Worm (Caenorhabditis elegans) whole organism, L3 larva: Measurements from ENCODE around the gene F49E11.7.

Experiments used
- R02D3.7 ChIP-seq: fragments of 150-350 bp; optimal IDR thresholded peaks from 2 replicates; lab custom pipeline; 2014; ENCODE audit warnings: missing biosample characterization, missing genetic modification characterization
- aly-2 ChIP-seq: fragments of 150-350 bp; optimal IDR thresholded peaks from 2 replicates; lab custom pipeline; 2014; ENCODE audit warnings: missing biosample characterization, missing genetic modification characterization
- ama-1 ChIP-seq: fragments of 150-350 bp; optimal IDR thresholded peaks from 2 replicates; lab custom pipeline; 2018
- ceh-16 ChIP-seq: sonication (generic microtip); optimal IDR thresholded peaks from 2 replicates; lab custom pipeline; 2017; ENCODE audit warnings: missing biosample characterization, missing genetic modification characterization
- ceh-82 ChIP-seq: fragments of 150-350 bp; optimal IDR thresholded peaks from 2 replicates; lab custom pipeline; 2014; ENCODE audit warnings: missing biosample characterization, missing genetic modification characterization
- ceh-9 ChIP-seq: sonication (generic microtip); optimal IDR thresholded peaks from 2 replicates; lab custom pipeline; 2018; ENCODE audit warnings: missing biosample characterization, missing genetic modification characterization
- daf-12 ChIP-seq: fragments of 150-350 bp; optimal IDR thresholded peaks from 2 replicates; lab custom pipeline; 2014; ENCODE audit warnings: missing biosample characterization, missing genetic modification reagents, missing genetic modification characterization
- egl-27 ChIP-seq: sonication (generic microtip); optimal IDR thresholded peaks from 4 replicates; lab custom pipeline; 2017; ENCODE audit warnings: missing biosample characterization, missing genetic modification reagents, missing genetic modification characterization
- egl-5 ChIP-seq: fragments of 150-350 bp; optimal IDR thresholded peaks from 2 replicates; lab custom pipeline; 2017; ENCODE audit warnings: missing biosample characterization, missing genetic modification reagents, missing genetic modification characterization, inconsistent platforms
- elt-1 ChIP-seq: fragments of 150-350 bp; optimal IDR thresholded peaks from 2 replicates; lab custom pipeline; 2014; ENCODE audit warnings: missing biosample characterization, missing genetic modification characterization
- elt-2 ChIP-seq: sonication (generic microtip); optimal IDR thresholded peaks from 2 replicates; lab custom pipeline; 2016; ENCODE audit warnings: missing genetic modification reagents, mild to moderate bottlenecking, missing genetic modification characterization, missing compliant biosample characterization
- eor-1 ChIP-seq, 2 experiments: fragments of 150-350 bp; optimal IDR thresholded peaks; 2 replicates each; lab custom pipeline; 2014 to 2018; ENCODE audit warnings: missing biosample characterization in 2 of 2, missing genetic modification characterization in 2 of 2
- fkh-10 ChIP-seq: sonication (generic microtip); optimal IDR thresholded peaks from 2 replicates; lab custom pipeline; 2017; ENCODE audit warnings: missing biosample characterization, missing genetic modification reagents, missing genetic modification characterization
- fkh-2 ChIP-seq: fragments of 150-350 bp; optimal IDR thresholded peaks from 2 replicates; lab custom pipeline; 2014; ENCODE audit warnings: missing biosample characterization, missing genetic modification reagents, missing genetic modification characterization
- fos-1 ChIP-seq: fragments of 150-350 bp; optimal IDR thresholded peaks from 2 replicates; lab custom pipeline; 2014; ENCODE audit warnings: missing biosample characterization, missing genetic modification characterization
- hmg-11 ChIP-seq: sonication (generic microtip); optimal IDR thresholded peaks from 2 replicates; lab custom pipeline; 2016; ENCODE audit warnings: missing genetic modification characterization, missing compliant biosample characterization
- jun-1 ChIP-seq: fragments of 150-350 bp; optimal IDR thresholded peaks from 2 replicates; lab custom pipeline; 2014; ENCODE audit warnings: missing biosample characterization, missing genetic modification reagents, missing genetic modification characterization
- lin-39 ChIP-seq: fragments of 150-350 bp; optimal IDR thresholded peaks from 2 replicates; lab custom pipeline; 2018; ENCODE audit warnings: missing biosample characterization, missing genetic modification reagents, missing genetic modification characterization
- lsy-12 ChIP-seq: sonication (generic microtip); optimal IDR thresholded peaks from 2 replicates; lab custom pipeline; 2016; ENCODE audit warnings: mild to moderate bottlenecking, missing genetic modification characterization, missing compliant biosample characterization
- mml-1 ChIP-seq: fragments of 150-350 bp; sonication (generic microtip); optimal IDR thresholded peaks from 3 replicates; lab custom pipeline; 2014; ENCODE audit warnings: missing biosample characterization, missing genetic modification characterization
- nfya-1 ChIP-seq: sonication (generic microtip); optimal IDR thresholded peaks from 2 replicates; lab custom pipeline; 2017; ENCODE audit warnings: missing genetic modification characterization, mild to moderate bottlenecking, missing compliant biosample characterization, antibody characterized with exemption, moderate library complexity; ENCODE audit not compliant: insufficient read depth
- nhr-11 ChIP-seq: fragments of 150-350 bp; optimal IDR thresholded peaks from 2 replicates; lab custom pipeline; 2014; ENCODE audit warnings: missing biosample characterization, missing genetic modification characterization
- nhr-25 ChIP-seq: sonication (generic microtip); optimal IDR thresholded peaks from 2 replicates; lab custom pipeline; 2017; ENCODE audit warnings: missing biosample characterization, missing genetic modification characterization
- nhr-76 ChIP-seq: fragments of 150-350 bp; sonication (generic microtip); optimal IDR thresholded peaks from 5 replicates; lab custom pipeline; 2014; ENCODE audit warnings: missing biosample characterization, missing genetic modification characterization
- nhr-77 ChIP-seq: fragments of 150-350 bp; optimal IDR thresholded peaks from 2 replicates; lab custom pipeline; 2014; ENCODE audit warnings: missing biosample characterization, missing genetic modification characterization
- pqm-1 ChIP-seq: fragments of 150-350 bp; optimal IDR thresholded peaks from 2 replicates; lab custom pipeline; 2017; ENCODE audit warnings: missing biosample characterization, missing genetic modification characterization, inconsistent platforms
- snpc-4 ChIP-seq: fragments of 150-350 bp; optimal IDR thresholded peaks from 2 replicates; lab custom pipeline; 2014; ENCODE audit warnings: missing biosample characterization, missing genetic modification characterization
- unc-39 ChIP-seq: sonication (generic microtip); optimal IDR thresholded peaks from 4 replicates; lab custom pipeline; 2017; ENCODE audit warnings: missing biosample characterization, missing genetic modification characterization
- unc-62 ChIP-seq: fragments of 150-350 bp; sonication (generic microtip); optimal IDR thresholded peaks from 4 replicates; lab custom pipeline; 2014; ENCODE audit warnings: missing biosample characterization, missing genetic modification reagents, missing genetic modification characterization

The F49E11.7 gene

DNA sequence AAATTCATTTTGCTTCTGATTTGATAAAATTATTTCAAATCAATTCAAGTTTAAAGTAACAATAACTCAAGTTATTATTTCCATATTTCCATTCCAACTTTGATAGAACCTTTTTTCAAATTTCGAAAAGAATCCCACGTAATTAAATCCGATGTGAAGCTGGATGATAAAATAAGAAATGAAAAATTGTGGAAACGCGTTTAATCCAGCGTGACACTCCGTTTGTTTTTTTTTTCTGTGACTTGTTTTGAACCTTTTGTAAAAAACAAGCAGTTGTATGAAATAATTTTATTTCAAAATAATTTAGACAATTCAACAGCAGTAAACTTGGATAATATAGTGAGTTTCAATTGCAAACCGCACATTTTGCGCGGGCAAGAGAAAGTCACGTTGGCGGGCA, at the start of gene F49E11.7:
TSS of gene F49E11.7 (plus strand) at position 301 of the 400 bp plus-strand sequence.
- TF ChIP-seq ceh-16 (tag; lab: Kevin White, UChicago) (no peak), egl-27 (no peak), ama-1 (lab: Kevin White, UChicago) (no peak), snpc-4 (no peak), ceh-82 (tag; lab: Kevin White, UChicago) (no peak), nhr-11 (no peak), nhr-76 (no peak), eor-1 (tag; optimal IDR thresholded peaks at IDR 0.05; lab: Kevin White, UChicago) (no peak), nhr-77 (tag; lab: Kevin White, UChicago) (no peak), daf-12 (tag; lab: Kevin White, UChicago) (no peak)

ce11 chrIV:13008405-13009208, 44.1 kb upstream of the F49E11.7 start, which contains the start of gene mbk-2:
mbk-2 (plus strand) TSS chrIV:13009158.
- TF ChIP-seq unc-39 (tag; lab: Kevin White, UChicago), result no peak
- no peak for TF ChIP-seq R02D3.7 (tag; lab: Kevin White, UChicago)
- TF ChIP-seq ceh-9, result no peak
- TF ChIP-seq elt-2 (tag; lab: Kevin White, UChicago), result peak; percentile 77
- peak; percentile 66 for TF ChIP-seq pqm-1 (tag; lab: Kevin White, UChicago)
- no peak for TF ChIP-seq unc-62 (GFP tag; lab: Kevin White, UChicago)
- TF ChIP-seq nhr-77 (tag; lab: Kevin White, UChicago), result no peak

ce11 chrIV:13009507-13009906, 43.2 kb upstream of the F49E11.7 start:
- TF ChIP-seq fos-1 (tag; lab: Kevin White, UChicago), result no peak
- TF ChIP-seq, all 47 proteins: peak for 0

ce11 chrIV:13013231-13013630, 39.4 kb upstream of the F49E11.7 start:
- TF ChIP-seq elt-1 (tag; lab: Kevin White, UChicago) (peak; percentile 52), egl-5 (peak; percentile 62), nhr-25 (tag; lab: Kevin White, UChicago) (peak; percentile 59), fkh-2 (tag; lab: Kevin White, UChicago) (no peak)
- TF ChIP-seq, all 47 proteins: peak for 3

DNA sequence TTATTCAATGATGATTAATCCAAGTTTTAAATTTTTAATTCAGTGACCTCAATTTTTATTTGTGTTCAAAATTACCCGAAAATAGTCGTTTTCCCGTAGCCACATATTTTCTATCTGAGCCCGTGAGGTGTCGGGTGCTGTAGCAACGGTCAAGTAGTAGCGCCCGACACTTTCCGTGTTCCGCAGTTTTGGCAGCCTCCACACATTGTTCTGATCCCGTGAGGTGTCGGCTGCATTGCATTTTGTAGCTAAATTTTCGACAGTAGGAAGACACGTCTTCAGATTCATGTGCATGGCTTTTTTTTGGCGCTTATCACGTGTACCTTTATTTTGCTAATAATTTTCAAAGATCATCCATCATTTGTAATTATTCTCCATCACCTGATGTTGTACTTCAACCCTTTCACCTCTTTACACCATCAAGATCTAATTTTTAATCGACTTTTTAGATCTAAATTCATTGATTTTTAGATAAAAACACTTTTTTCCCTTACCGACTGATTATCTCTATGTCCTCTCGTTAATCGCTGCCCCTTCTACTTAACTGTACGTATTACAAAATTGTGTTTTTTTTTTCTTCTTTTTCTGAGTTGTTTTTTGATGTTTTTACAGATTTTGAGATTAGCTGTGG, 38.8 kb upstream of the F49E11.7 start:
- peak; percentile 24 for TF ChIP-seq snpc-4
- no peak for TF ChIP-seq mml-1
- TF ChIP-seq elt-1 (tag; lab: Kevin White, UChicago), result peak; percentile 97
- TF ChIP-seq fkh-10 (GFP tag; lab: Kevin White, UChicago), result no peak

DNA sequence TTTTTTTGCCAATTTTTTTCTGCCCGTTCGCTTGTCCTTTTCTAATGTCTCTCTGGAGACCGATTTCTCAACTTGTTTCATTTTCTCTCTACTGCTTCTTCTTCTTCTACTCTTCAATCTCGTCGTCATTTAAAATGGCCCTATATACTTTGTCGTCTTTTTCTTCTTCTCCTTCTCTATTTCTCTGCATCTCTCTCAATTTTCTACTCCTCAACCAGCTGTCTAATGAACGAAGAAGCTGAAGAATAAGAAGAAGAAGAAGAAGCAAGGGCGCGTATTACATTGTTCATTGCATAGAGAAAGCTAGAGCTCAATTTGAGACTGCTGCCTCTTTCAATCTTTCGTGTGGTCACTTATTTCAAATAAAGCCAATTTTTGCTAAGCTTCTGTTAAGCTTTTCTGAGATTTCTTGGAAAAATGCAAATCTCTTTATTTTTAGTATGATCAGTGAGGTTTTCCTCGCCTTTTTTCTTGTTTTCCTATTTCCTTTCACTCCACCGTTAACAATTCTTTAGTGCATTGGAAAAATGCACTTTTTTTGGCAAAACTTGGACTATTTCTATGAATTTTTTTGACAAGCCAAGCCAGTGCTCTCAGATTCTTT, 36.8 kb upstream of the F49E11.7 start:
- TF ChIP-seq lsy-12 (tag; lab: Kevin White, UChicago) (no peak), egl-27 (no peak), egl-5 (peak; percentile 29), elt-1 (tag; lab: Kevin White, UChicago) (no peak), jun-1 (tag; lab: Kevin White, UChicago) (no peak), lin-39 (tag; lab: Kevin White, UChicago) (peak; percentile 44), nfya-1 (tag; lab: Kevin White, UChicago) (peak; percentile 38)

DNA sequence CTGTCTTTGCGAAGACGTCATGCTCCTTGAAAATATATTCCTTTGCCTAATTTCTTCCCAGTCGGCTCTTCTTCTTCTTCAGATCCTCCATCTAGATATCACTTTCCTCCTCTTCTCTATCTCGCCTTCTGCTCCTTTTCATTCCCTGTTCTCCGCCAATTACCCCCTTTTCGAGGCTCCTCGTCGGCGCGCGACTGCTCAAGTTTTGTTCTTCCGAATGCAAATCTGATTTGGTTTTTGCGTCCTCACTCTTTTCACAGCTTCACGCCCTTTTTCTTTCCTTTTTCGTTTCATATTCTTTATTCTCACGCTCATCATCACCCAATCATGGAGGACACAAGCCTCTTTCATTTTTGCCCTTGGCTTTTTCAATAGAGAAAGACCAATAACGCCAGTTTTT, 35.8 kb upstream of the F49E11.7 start:
- TF ChIP-seq hmg-11 (tag; lab: Kevin White, UChicago) (peak; percentile 39), aly-2 (no peak), fkh-10 (GFP tag; lab: Kevin White, UChicago) (peak; percentile 70)
